Fruit fly (Drosophila melanogaster) whole organism, wandering third instar larva: ENCODE data around the gene Eig71Ee.

Experiments used
- CG32264 ChIP-seq: fragments of 200-800 bp; sonication (Bioruptor generic); optimal IDR thresholded peaks from 2 replicates; lab custom pipeline; 2016; ENCODE audit warnings: missing biosample characterization, missing genetic modification characterization
- CG9705 ChIP-seq: fragments of 200-800 bp; sonication (Bioruptor generic); optimal IDR thresholded peaks from 2 replicates; lab custom pipeline; 2018; ENCODE audit warnings: missing biosample characterization, mild to moderate bottlenecking, missing genetic modification characterization
- CrebA ChIP-seq: fragments of 200-800 bp; sonication (Bioruptor generic); optimal IDR thresholded peaks from 2 replicates; lab custom pipeline; 2016; ENCODE audit warnings: missing biosample characterization, mild to moderate bottlenecking, missing genetic modification characterization, borderline replicate concordance
- Dfd ChIP-seq: fragments of >200 bp; optimal IDR thresholded peaks from 2 replicates; lab custom pipeline; 2017; ENCODE audit warnings: missing biosample characterization, missing genetic modification characterization
- Dif ChIP-seq: fragments of 200-275, 200-300 bp; sonication (Bioruptor generic); optimal IDR thresholded peaks from 2 replicates; lab custom pipeline; 2018; ENCODE audit warnings: missing biosample characterization, missing genetic modification characterization; ENCODE audit not compliant: partially characterized antibody
- GATAd ChIP-seq: sonication (Bioruptor generic); optimal IDR thresholded peaks from 2 replicates; lab custom pipeline; 2016; ENCODE audit warnings: missing biosample characterization, missing genetic modification characterization
- HLH106 ChIP-seq: fragments of 200-800 bp; optimal IDR thresholded peaks from 3 replicates; lab custom pipeline; 2019; ENCODE audit warnings: missing biosample characterization, mild to moderate bottlenecking, missing genetic modification characterization, moderate library complexity
- Hnf4 ChIP-seq: fragments of 200-800 bp; sonication (Bioruptor generic); optimal IDR thresholded peaks from 2 replicates; lab custom pipeline; 2016; ENCODE audit warnings: missing biosample characterization, mild to moderate bottlenecking, missing genetic modification characterization
- Hr78 ChIP-seq: fragments of >200 bp; optimal IDR thresholded peaks from 2 replicates; lab custom pipeline; 2017; ENCODE audit warnings: missing biosample characterization, missing genetic modification characterization
- Hr83 ChIP-seq: fragments of 200-300 bp; sonication (Bioruptor generic); optimal IDR thresholded peaks from 2 replicates; lab custom pipeline; 2016; ENCODE audit warnings: missing biosample characterization, mild to moderate bottlenecking, missing genetic modification characterization, moderate library complexity; ENCODE audit not compliant: poor library complexity, severe bottlenecking
- Jra ChIP-seq: sonication (Bioruptor generic); optimal IDR thresholded peaks from 2 replicates; lab custom pipeline; 2016; ENCODE audit warnings: missing biosample characterization, missing genetic modification characterization
- Mio ChIP-seq: sonication (Bioruptor generic); optimal IDR thresholded peaks from 2 replicates; lab custom pipeline; 2016; ENCODE audit warnings: missing biosample characterization, missing genetic modification characterization
- Myc ChIP-seq: fragments of >200 bp; optimal IDR thresholded peaks from 2 replicates; lab custom pipeline; 2017
- N ChIP-seq: fragments of >200 bp; optimal IDR thresholded peaks from 2 replicates; lab custom pipeline; 2018; ENCODE audit warnings: missing biosample characterization, missing external identifiers, missing genetic modification characterization
- OdsH ChIP-seq: fragments of 200-800 bp; sonication (Bioruptor generic); optimal IDR thresholded peaks from 2 replicates; lab custom pipeline; 2016; ENCODE audit warnings: missing biosample characterization, mild to moderate bottlenecking, missing genetic modification characterization
- Rel ChIP-seq, 2 experiments: fragments of 200-800 bp; sonication (Bioruptor generic) in 1 of 2; optimal IDR thresholded peaks; 2 replicates in 1 of 2; 3 replicates in 1 of 2; lab custom pipeline; 2016 to 2019; ENCODE audit warnings: mild to moderate bottlenecking in 2 of 2, missing biosample characterization in 2 of 2, missing genetic modification characterization in 2 of 2, moderate library complexity in 1 of 2
- Sp1 ChIP-seq: fragments of 200-800 bp; sonication (Bioruptor generic); optimal IDR thresholded peaks from 3 replicates; lab custom pipeline; 2019; ENCODE audit warnings: missing biosample characterization, mild to moderate bottlenecking, missing genetic modification characterization, moderate library complexity
- Vsx2 ChIP-seq: fragments of 200-300, 225-300 bp; sonication (Bioruptor generic); optimal IDR thresholded peaks from 2 replicates; lab custom pipeline; 2018; ENCODE audit warnings: missing biosample characterization, missing genetic modification characterization; ENCODE audit not compliant: partially characterized antibody
- br ChIP-seq: fragments of 200-800 bp; sonication (Bioruptor generic); optimal IDR thresholded peaks from 2 replicates; lab custom pipeline; 2016; ENCODE audit warnings: missing biosample characterization, missing genetic modification characterization
- brk ChIP-seq: fragments of 200-800 bp; sonication (Bioruptor generic); optimal IDR thresholded peaks from 2 replicates; lab custom pipeline; 2016; ENCODE audit warnings: missing biosample characterization, mild to moderate bottlenecking, missing genetic modification characterization
- dl ChIP-seq, 2 experiments: fragments of 175-275, 200-275 bp in 1 of 2; fragments of 200-275 bp in 1 of 2; sonication (Bioruptor generic); optimal IDR thresholded peaks; lab custom pipeline; 2018; ENCODE audit warnings: mild to moderate bottlenecking in 2 of 2, missing biosample characterization in 2 of 2, missing genetic modification characterization in 2 of 2, moderate library complexity in 2 of 2; ENCODE audit not compliant: partially characterized antibody in 2 of 2, insufficient read depth in 1 of 2
- dmrt93B ChIP-seq: fragments of 200-800 bp; sonication (Bioruptor generic); optimal IDR thresholded peaks from 2 replicates; lab custom pipeline; 2018; ENCODE audit warnings: missing biosample characterization, mild to moderate bottlenecking, missing genetic modification characterization
- dsf ChIP-seq: sonication (Bioruptor generic); optimal IDR thresholded peaks from 2 replicates; lab custom pipeline; 2016; ENCODE audit warnings: missing biosample characterization, missing genetic modification characterization, borderline replicate concordance
- ey ChIP-seq: fragments of 200-800 bp; sonication (Bioruptor generic); optimal IDR thresholded peaks from 2 replicates; lab custom pipeline; 2016; ENCODE audit warnings: missing biosample characterization, missing genetic modification characterization
- foxo ChIP-seq, 2 experiments: fragments of 200-800 bp; sonication (Bioruptor generic); optimal IDR thresholded peaks; 2 replicates in 1 of 2; 3 replicates in 1 of 2; lab custom pipeline; 2016 to 2017; ENCODE audit warnings: missing biosample characterization in 2 of 2, missing genetic modification characterization in 2 of 2
- fru ChIP-seq: fragments of 200-800 bp; sonication (Bioruptor generic); optimal IDR thresholded peaks from 3 replicates; lab custom pipeline; 2016; ENCODE audit warnings: missing biosample characterization, mild to moderate bottlenecking, missing genetic modification characterization
- h ChIP-seq: fragments of 200-800 bp; sonication (Bioruptor generic); optimal IDR thresholded peaks from 3 replicates; lab custom pipeline; 2016; ENCODE audit warnings: missing biosample characterization, mild to moderate bottlenecking, missing genetic modification characterization
- jim ChIP-seq: fragments of 175-275, 200-325 bp; sonication (Bioruptor generic); optimal IDR thresholded peaks from 2 replicates; lab custom pipeline; 2016; ENCODE audit warnings: missing biosample characterization, mild to moderate bottlenecking, missing genetic modification characterization
- lola ChIP-seq: fragments of >200 bp; optimal IDR thresholded peaks from 2 replicates; lab custom pipeline; 2017; ENCODE audit warnings: missing biosample characterization, missing genetic modification characterization
- pan ChIP-seq: fragments of >200 bp; optimal IDR thresholded peaks from 2 replicates; lab custom pipeline; 2017
- psq ChIP-seq: fragments of 200-800 bp; sonication (Bioruptor generic); optimal IDR thresholded peaks from 3 replicates; lab custom pipeline; 2017; ENCODE audit warnings: missing biosample characterization, mild to moderate bottlenecking, missing genetic modification characterization, moderate library complexity
- rgr ChIP-seq: fragments of 200-800 bp; sonication (Bioruptor generic); optimal IDR thresholded peaks from 3 replicates; lab custom pipeline; 2016; ENCODE audit warnings: missing biosample characterization, mild to moderate bottlenecking, missing genetic modification characterization
- sage ChIP-seq: fragments of 200-800 bp; sonication (Bioruptor generic); optimal IDR thresholded peaks from 2 replicates; lab custom pipeline; 2016; ENCODE audit warnings: missing biosample characterization, mild to moderate bottlenecking, missing genetic modification characterization
- sv ChIP-seq: fragments of 200-800 bp; sonication (Bioruptor generic); optimal IDR thresholded peaks from 3 replicates; lab custom pipeline; 2016; ENCODE audit warnings: missing biosample characterization, missing genetic modification characterization
- tai ChIP-seq: sonication (Bioruptor generic); optimal IDR thresholded peaks from 2 replicates; lab custom pipeline; 2016; ENCODE audit warnings: missing biosample characterization, missing genetic modification characterization
- usp ChIP-seq: fragments of >200 bp; optimal IDR thresholded peaks from 2 replicates; lab custom pipeline; 2017; ENCODE audit warnings: missing biosample characterization, missing genetic modification characterization
- woc ChIP-seq: sonication (Bioruptor generic); optimal IDR thresholded peaks from 2 replicates; lab custom pipeline; 2016; ENCODE audit warnings: missing biosample characterization, mild to moderate bottlenecking, missing genetic modification characterization

The Eig71Ee gene

dm6 chr3L:15625676-15626414 lies 30.0 kb downstream of the Eig71Ee start (continued):
- TF ChIP-seq Hnf4 (GFP tag; lab: Kevin White, UChicago): peak; percentile 78
- peak; percentile 9 for TF ChIP-seq CG32264
- peak; percentile 92 for TF ChIP-seq fru
- peak; percentile 79 for TF ChIP-seq sv (GFP tag; lab: Kevin White, UChicago)
- TF ChIP-seq h: peak; percentile 94
- TF ChIP-seq Dif (GFP tag; lab: Kevin White, UChicago): peak; percentile 28
- TF ChIP-seq Myc: no peak
- TF ChIP-seq HLH106: peak; percentile 98
- TF ChIP-seq usp (GFP tag; lab: Kevin White, UChicago): no peak
- TF ChIP-seq, all 38 proteins: peak for 28

DNA sequence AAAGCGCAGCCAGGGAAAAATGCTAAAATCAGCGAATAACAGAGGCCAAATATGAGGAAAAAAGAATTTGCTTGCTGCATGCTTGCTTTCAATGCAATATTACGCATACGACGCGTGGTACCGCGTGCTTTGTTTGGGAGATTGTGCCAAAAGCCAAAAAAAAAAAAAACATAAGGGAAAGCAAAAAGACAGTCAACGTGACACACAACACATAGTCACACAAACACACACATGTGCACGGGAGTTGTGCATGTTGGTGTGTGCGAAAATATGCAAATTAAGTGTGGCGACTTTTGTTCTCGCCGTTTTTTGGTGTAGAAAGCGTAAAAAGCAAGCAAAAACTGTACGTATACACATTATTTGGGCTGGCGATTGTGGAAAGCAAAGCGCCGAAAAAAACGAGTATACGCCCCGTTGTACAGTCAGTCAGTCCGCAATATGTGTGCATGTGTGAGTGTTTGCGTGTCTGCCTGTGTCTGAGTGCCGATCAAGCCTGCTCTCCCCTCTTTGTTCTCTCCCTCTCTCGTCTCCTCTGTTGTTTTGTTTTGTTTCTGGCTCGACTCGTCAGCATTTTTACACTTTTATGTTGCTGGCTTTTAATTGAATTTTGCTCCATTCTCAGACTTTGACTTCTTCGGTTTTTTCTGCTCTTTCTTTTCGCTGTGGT lies 30.7 kb downstream of the Eig71Ee start:
- TF ChIP-seq Hr83 (GFP tag; lab: Kevin White, UChicago) (peak; percentile 11), Dif (GFP tag; lab: Kevin White, UChicago) (peak; percentile 8), Rel (GFP tag; optimal IDR thresholded peaks at IDR 0.05; lab: Kevin White, UChicago) (peak; percentile 9), Rel (tag; optimal IDR thresholded peaks at IDR 0.05; lab: Kevin White, UChicago) (no peak), jim (peak; percentile 32), lola (GFP tag; lab: Kevin White, UChicago) (no peak)

dm6 chr3L:15624097-15624496 lies 31.7 kb downstream of the Eig71Ee start:
- TF ChIP-seq sv (GFP tag; lab: Kevin White, UChicago) (no peak), Hr83 (GFP tag; lab: Kevin White, UChicago) (no peak), dmrt93B (GFP tag; lab: Kevin White, UChicago) (no peak), sage (GFP tag; lab: Kevin White, UChicago) (no peak), CrebA (GFP tag; lab: Kevin White, UChicago) (no peak), CG9705 (GFP tag; lab: Kevin White, UChicago) (no peak), Hnf4 (GFP tag; lab: Kevin White, UChicago) (no peak), pan (lab: Kevin White, UChicago) (no peak), brk (GFP tag; lab: Kevin White, UChicago) (no peak)
- TF ChIP-seq, all 38 proteins: peak for 0

dm6 chr3L:15619626-15620247 lies 36.1 kb downstream of the Eig71Ee start, which contains the start of gene Phs:
Phs (plus strand) TSS chr3L:15619901.
- TF ChIP-seq dmrt93B (GFP tag; lab: Kevin White, UChicago) (peak; percentile 78), usp (GFP tag; lab: Kevin White, UChicago) (no peak), woc (GFP tag; lab: Kevin White, UChicago) (peak; percentile 60), Jra (GFP tag; lab: Kevin White, UChicago) (peak; percentile 94), OdsH (peak; percentile 79), sage (GFP tag; lab: Kevin White, UChicago) (peak; percentile 55), Hr78 (GFP tag; lab: Kevin White, UChicago) (no peak), Myc (peak; percentile 23), Hr83 (GFP tag; lab: Kevin White, UChicago) (peak; percentile 99), GATAd (GFP tag; lab: Kevin White, UChicago) (peak; percentile 81), dl (GFP tag; optimal IDR thresholded peaks at IDR 0.05; lab: Kevin White, UChicago; ENCODE audit: insufficient read depth in 1 of 2, partially characterized antibody in 2 of 2) (peak; percentile 21 to 62), tai (GFP tag; lab: Kevin White, UChicago) (peak; percentile 95), br (GFP tag; lab: Kevin White, UChicago) (peak; percentile 94), Vsx2 (GFP tag; lab: Kevin White, UChicago) (peak; percentile 48), psq (GFP tag; lab: Kevin White, UChicago) (peak; percentile 87), Sp1 (GFP tag; lab: Kevin White, UChicago) (peak; percentile 71), fru (peak; percentile 87), ey (GFP tag; lab: Kevin White, UChicago) (peak; percentile 88), CrebA (GFP tag; lab: Kevin White, UChicago) (peak; percentile 28), jim (peak; percentile 26), dsf (peak; percentile 85), Hnf4 (GFP tag; lab: Kevin White, UChicago) (peak; percentile 98), h (peak; percentile 94), rgr (GFP tag; lab: Kevin White, UChicago) (peak; percentile 95), brk (GFP tag; lab: Kevin White, UChicago) (peak; percentile 85), N (GFP tag; lab: Kevin White, UChicago) (peak; percentile 29), Mio (GFP tag; lab: Kevin White, UChicago) (peak; percentile 81), pan (lab: Kevin White, UChicago) (no peak), foxo (GFP tag; optimal IDR thresholded peaks at IDR 0.05; lab: Kevin White, UChicago) (peak; percentile 64 to 95), Dfd (GFP tag; lab: Kevin White, UChicago) (no peak), Dif (GFP tag; lab: Kevin White, UChicago) (peak; percentile 67), sv (GFP tag; lab: Kevin White, UChicago) (peak; percentile 70), Rel (GFP tag; optimal IDR thresholded peaks at IDR 0.05; lab: Kevin White, UChicago) (no peak), Rel (tag; optimal IDR thresholded peaks at IDR 0.05; lab: Kevin White, UChicago) (peak; percentile 82)
